Worm (Caenorhabditis elegans): ENCODE measurements around the gene C08F1.10.

DNA sequence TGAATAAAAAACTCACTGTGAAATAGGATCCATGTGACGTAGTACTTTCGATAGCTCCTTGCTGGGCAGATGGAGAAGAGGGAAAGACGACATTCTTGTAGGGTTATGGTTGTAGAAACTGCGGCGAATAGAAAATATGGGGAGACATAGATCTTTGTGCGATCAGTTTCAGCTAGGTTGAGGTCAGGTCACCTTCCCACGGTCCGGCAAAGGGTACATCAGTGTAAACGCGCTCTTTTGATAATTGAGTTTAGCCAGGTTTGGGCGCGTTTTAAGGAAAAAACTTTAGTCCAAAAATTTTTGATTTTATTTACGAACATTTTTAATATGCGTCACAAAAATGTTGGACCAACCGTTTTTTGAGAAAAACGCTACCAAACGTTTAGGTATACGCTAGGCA lies 30.0 kb downstream of the C08F1.10 start, which contains the start of gene F36H5.17:
- TF ChIP-seq nhr-11 (tag; optimal IDR thresholded peaks at IDR 0.05) (no peak), ama-1 (optimal IDR thresholded peaks at IDR 0.05) (no peak), skn-1 (tag; optimal IDR thresholded peaks at IDR 0.05) (no peak), egl-27 (tag; optimal IDR thresholded peaks at IDR 0.05) (no peak), snpc-4 (tag; optimal IDR thresholded peaks at IDR 0.05) (no peak), lin-13 (GFP tag; optimal IDR thresholded peaks at IDR 0.05) (no peak), elt-1 (tag; optimal IDR thresholded peaks at IDR 0.05) (no peak), sma-3 (GFP tag; optimal IDR thresholded peaks at IDR 0.05) (no peak), aly-2 (tag; optimal IDR thresholded peaks at IDR 0.05) (no peak), nhr-129 (tag; optimal IDR thresholded peaks at IDR 0.05) (no peak), nhr-77 (tag; optimal IDR thresholded peaks at IDR 0.05) (no peak), lin-11 (tag; optimal IDR thresholded peaks at IDR 0.05) (no peak), elt-3 (tag; optimal IDR thresholded peaks at IDR 0.05) (no peak), nhr-237 (tag; optimal IDR thresholded peaks at IDR 0.05) (no peak)

Data from whole organism, L2 larva.